Fruit fly (Drosophila melanogaster): Measurements from ENCODE around the gene Dyro.

Gene Dyro

dm6 chr3L:11292180-11292727 is 3.5 kb downstream of the Dyro start (continued):
- TF ChIP-seq CG3838 (GFP tag; optimal IDR thresholded peaks at IDR 0.05) (no peak), CG9797 (GFP tag; optimal IDR thresholded peaks at IDR 0.05) (no peak), CG4820 (GFP tag; optimal IDR thresholded peaks at IDR 0.05) (no peak), Oaz (GFP tag; IDR thresholded peaks at IDR 0.05) (no peak), CG12744 (GFP tag; optimal IDR thresholded peaks at IDR 0.05) (no peak), p53 (GFP tag; optimal IDR thresholded peaks at IDR 0.05) (no peak), wdn (GFP tag; IDR thresholded peaks at IDR 0.05) (no peak), Dbx (GFP tag; IDR thresholded peaks at IDR 0.05) (0 out of 3 replicates have a peak, but pooled peaks have one; percentile 47), br (optimal IDR thresholded peaks at IDR 0.05) (no peak), CG3407 (GFP tag; optimal IDR thresholded peaks at IDR 0.05) (no peak), repo (GFP tag; optimal IDR thresholded peaks at IDR 0.05) (no peak), yki (optimal IDR thresholded peaks at IDR 0.05) (no peak), so (GFP tag; IDR thresholded peaks at IDR 0.05) (peak; percentile 50; the same call in 2 of the 3 replicates), CG6272 (GFP tag; IDR thresholded peaks at IDR 0.05) (no peak), CG12104 (GFP tag; optimal IDR thresholded peaks at IDR 0.05) (no peak), odd (GFP tag; optimal IDR thresholded peaks at IDR 0.05) (no peak), CG34224 (GFP tag; IDR thresholded peaks at IDR 0.05; ENCODE audit: partially characterized antibody) (no peak), Sry-β (GFP tag; optimal IDR thresholded peaks at IDR 0.05) (no peak), sim (GFP tag; IDR thresholded peaks at IDR 0.05) (0 out of 2 replicates have a peak, but pooled peaks have one; percentile 15), Hand (GFP tag; optimal IDR thresholded peaks at IDR 0.05) (no peak), Optix (GFP tag; IDR thresholded peaks at IDR 0.05) (0 out of 3 replicates have a peak, but pooled peaks have one; percentile 22), Adf1 (GFP tag; IDR thresholded peaks at IDR 0.05) (peak; percentile 79), kni (GFP tag; optimal IDR thresholded peaks at IDR 0.05) (peak; percentile 89), CG3847 (GFP tag; IDR thresholded peaks at IDR 0.05) (0 out of 2 replicates have a peak, but pooled peaks have one; percentile 21), bbx (GFP tag; IDR thresholded peaks at IDR 0.05; ENCODE audit: partially characterized antibody) (no peak; the same call in 1 of the 2 replicates), Ada2b (GFP tag; IDR thresholded peaks at IDR 0.05) (no peak), CG11093 (GFP tag; IDR thresholded peaks at IDR 0.05) (0 out of 3 replicates have a peak, but pooled peaks have one; percentile 60), CG17186 (GFP tag; optimal IDR thresholded peaks at IDR 0.05) (no peak), Dip3 (GFP tag; optimal IDR thresholded peaks at IDR 0.05) (no peak), eyg (GFP tag; optimal IDR thresholded peaks at IDR 0.05) (no peak), gce (GFP tag; IDR thresholded peaks at IDR 0.05) (no peak), ash1 (GFP tag; optimal IDR thresholded peaks at IDR 0.05) (no peak), CG12071 (GFP tag; optimal IDR thresholded peaks at IDR 0.05) (peak; percentile 14), CG8359 (GFP tag; optimal IDR thresholded peaks at IDR 0.05; ENCODE audit: borderline replicate concordance) (no peak), Spps (tag; optimal IDR thresholded peaks at IDR 0.05) (no peak), CG42726 (GFP tag; IDR thresholded peaks at IDR 0.05; ENCODE audit: partially characterized antibody) (no peak), CG2678 (tag; optimal IDR thresholded peaks at IDR 0.05) (no peak), Ssrp (tag; optimal IDR thresholded peaks at IDR 0.05) (no peak), dpn (GFP tag; optimal IDR thresholded peaks at IDR 0.05) (no peak), pros (GFP tag; optimal IDR thresholded peaks at IDR 0.05) (peak; percentile 32), mld (GFP tag; IDR thresholded peaks at IDR 0.05; ENCODE audit: partially characterized antibody) (no peak), Gug (GFP tag; IDR thresholded peaks at IDR 0.05) (peak; percentile 48; the same call in 1 of the 4 replicates), Nf-YB (GFP tag; optimal IDR thresholded peaks at IDR 0.05) (no peak), Hmr (GFP tag; optimal IDR thresholded peaks at IDR 0.05) (peak; percentile 28), CG12769 (tag; optimal IDR thresholded peaks at IDR 0.05) (peak; percentile 87), Sin3A (optimal IDR thresholded peaks at IDR 0.05) (no peak), CG6791 (GFP tag; IDR thresholded peaks at IDR 0.05; ENCODE audit: partially characterized antibody) (no peak), fru (optimal IDR thresholded peaks at IDR 0.05) (no peak), CG11247 (GFP tag; IDR thresholded peaks at IDR 0.05) (peak; percentile 43; the same call in 1 of the 2 replicates), HmgZ (tag; optimal IDR thresholded peaks at IDR 0.05) (peak; percentile 11), Six4 (GFP tag; optimal IDR thresholded peaks at IDR 0.05) (no peak), slbo (GFP tag; IDR thresholded peaks at IDR 0.05) (peak; percentile 79)

All from whole organism, embryonic.